Fruit fly (Drosophila melanogaster) Kc167 (cell line): ENCODE data around the gene CG11155.

Source experiments
- Myc ChIP-seq: fragments of >200 bp; optimal IDR thresholded peaks from 2 replicates; lab custom pipeline; 2017; ENCODE audit warnings: missing external identifiers
- Sin3A ChIP-seq: fragments of >200 bp; optimal IDR thresholded peaks from 2 replicates; lab custom pipeline; 2018; ENCODE audit warnings: missing external identifiers
- h ChIP-seq: fragments of >200 bp; optimal IDR thresholded peaks from 3 replicates; lab custom pipeline; 2018; ENCODE audit warnings: missing external identifiers
- insv ChIP-seq: fragments of >200 bp; optimal IDR thresholded peaks from 3 replicates; lab custom pipeline; 2018; ENCODE audit warnings: missing external identifiers
- psq ChIP-seq: fragments of >200 bp; optimal IDR thresholded peaks from 2 replicates; lab custom pipeline; 2017; ENCODE audit warnings: missing external identifiers
- ttk ChIP-seq: sonication (Bioruptor generic); optimal IDR thresholded peaks from 2 replicates; lab custom pipeline; 2017; ENCODE audit warnings: missing external identifiers

DNA sequence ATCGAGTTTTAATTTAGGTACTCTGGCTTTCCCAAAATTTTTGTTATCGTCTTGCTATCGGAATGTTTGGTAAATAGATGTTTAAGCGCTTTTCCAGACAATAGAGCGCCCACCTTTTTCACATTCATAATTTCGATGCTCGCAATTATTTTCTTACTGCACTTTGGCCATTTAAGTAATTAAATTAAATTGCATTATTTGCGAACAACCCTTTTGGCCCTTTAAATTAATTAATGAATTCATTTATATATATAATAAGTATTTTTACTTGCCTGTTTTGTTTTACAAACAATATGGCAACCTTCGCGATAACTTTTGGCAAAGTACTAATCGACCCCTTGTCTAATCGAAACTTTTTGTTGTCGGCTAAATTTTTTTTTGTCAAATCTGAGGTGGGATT lies 29.9 kb downstream of the CG11155 start:
- TF ChIP-seq Sin3A (lab: Kevin White, UChicago) (no peak), insv (lab: Kevin White, UChicago) (no peak), Myc (no peak), h (lab: Kevin White, UChicago) (no peak), psq (no peak), ttk (lab: Kevin White, UChicago) (no peak)
